Worm (Caenorhabditis elegans) whole organism, L2 larva: ENCODE data around the gene lact-1.

Experiments used
- ZK546.5 ChIP-seq: sonication (generic microtip); optimal IDR thresholded peaks from 2 replicates; lab custom pipeline; 2017; ENCODE audit warnings: missing biosample characterization, missing genetic modification characterization
- blmp-1 ChIP-seq: sonication (generic microtip); optimal IDR thresholded peaks from 2 replicates; lab custom pipeline; 2017; ENCODE audit warnings: missing genetic modification characterization, mild to moderate bottlenecking, missing compliant biosample characterization, antibody characterized with exemption, moderate library complexity; ENCODE audit not compliant: insufficient read depth
- nhr-11 ChIP-seq: fragments of 150-350 bp; optimal IDR thresholded peaks from 2 replicates; lab custom pipeline; 2014; ENCODE audit warnings: missing biosample characterization, missing genetic modification characterization
- nhr-237 ChIP-seq: fragments of 150-350 bp; optimal IDR thresholded peaks from 2 replicates; lab custom pipeline; 2014; ENCODE audit warnings: missing biosample characterization, missing genetic modification characterization
- ztf-4 ChIP-seq: fragments of 150-350 bp; optimal IDR thresholded peaks from 2 replicates; lab custom pipeline; 2014; ENCODE audit warnings: missing biosample characterization, missing genetic modification characterization

ce11 chrX:7291810-7292209 is 31.6 kb upstream of the lact-1 start, which contains the start of gene lron-7:
- no peak for TF ChIP-seq nhr-11 (tag; lab: Kevin White, UChicago)
- no peak for TF ChIP-seq blmp-1 (tag; lab: Kevin White, UChicago)
- no peak for TF ChIP-seq ztf-4 (tag; lab: Kevin White, UChicago)
- TF ChIP-seq nhr-237 (tag; lab: Kevin White, UChicago), result no peak
- no peak for TF ChIP-seq ZK546.5 (tag; lab: Kevin White, UChicago)
